Fruit fly (Drosophila melanogaster) whole organism, embryonic: Measurements from ENCODE around the gene Mst57Db.

Experiments
- Bdp1 ChIP-seq: fragments of 200-800 bp; sonication (Bioruptor generic); optimal IDR thresholded peaks from 3 replicates; lab custom pipeline; 2016; ENCODE audit warnings: missing biosample characterization, missing genetic modification characterization
- CG10147 ChIP-seq: fragments of 200-800 bp; sonication (Bioruptor generic); optimal IDR thresholded peaks from 2 replicates; lab custom pipeline; 2019; ENCODE audit warnings: missing biosample characterization, mild to moderate bottlenecking, missing genetic modification characterization, moderate library complexity
- CG11398 ChIP-seq: fragments of 200-800 bp; sonication (Bioruptor generic); optimal IDR thresholded peaks from 2 replicates; lab custom pipeline; 2016; ENCODE audit warnings: missing biosample characterization, missing genetic modification characterization
- CG12104 ChIP-seq: fragments of 200-800 bp; sonication (Bioruptor generic); optimal IDR thresholded peaks from 3 replicates; lab custom pipeline; 2016; ENCODE audit warnings: missing biosample characterization, missing genetic modification characterization
- CG12155 ChIP-seq: fragments of 200-800 bp; sonication (Bioruptor generic); optimal IDR thresholded peaks from 3 replicates; lab custom pipeline; 2016; ENCODE audit warnings: missing biosample characterization, missing genetic modification characterization
- CG1233 ChIP-seq: fragments of 200-800 bp; sonication (Bioruptor generic); optimal IDR thresholded peaks from 4 replicates; lab custom pipeline; 2018; ENCODE audit warnings: missing biosample characterization, mild to moderate bottlenecking, missing genetic modification characterization
- CG13296 ChIP-seq: fragments of 200-800 bp; sonication (Bioruptor generic); optimal IDR thresholded peaks from 3 replicates; lab custom pipeline; 2018; ENCODE audit warnings: missing biosample characterization, mild to moderate bottlenecking, missing genetic modification characterization
- CG16863 ChIP-seq: fragments of 200-800 bp; sonication (Bioruptor generic); optimal IDR thresholded peaks from 3 replicates; lab custom pipeline; 2016; ENCODE audit warnings: missing biosample characterization, missing genetic modification characterization
- CG17829 ChIP-seq: fragments of 200-800 bp; optimal IDR thresholded peaks from 2 replicates; lab custom pipeline; 2019; ENCODE audit warnings: missing biosample characterization, mild to moderate bottlenecking, missing genetic modification characterization, moderate library complexity
- CG17912 ChIP-seq: fragments of 200-800 bp; sonication (Bioruptor generic); optimal IDR thresholded peaks from 2 replicates; lab custom pipeline; 2018; ENCODE audit warnings: missing biosample characterization, mild to moderate bottlenecking, missing genetic modification characterization
- CG18011 ChIP-seq: fragments of 200-800 bp; sonication (Bioruptor generic); optimal IDR thresholded peaks from 2 replicates; lab custom pipeline; 2017; ENCODE audit warnings: missing biosample characterization, missing genetic modification characterization, mild to moderate bottlenecking, moderate library complexity, missing genotype
- CG2712 ChIP-seq: fragments of 200-800 bp; optimal IDR thresholded peaks from 3 replicates; lab custom pipeline; 2019; ENCODE audit warnings: missing biosample characterization, mild to moderate bottlenecking, missing genetic modification characterization, moderate library complexity
- CG31388 ChIP-seq: fragments of 200-800 bp; sonication (Bioruptor generic); optimal IDR thresholded peaks from 2 replicates; lab custom pipeline; 2016; ENCODE audit warnings: missing biosample characterization, missing genetic modification characterization
- CG32772 ChIP-seq: fragments of 200-800 bp; sonication (Bioruptor generic); IDR thresholded peaks from 2 replicates; pipeline ENCODE4 v1.3.6; 2022; ENCODE audit warnings: missing biosample characterization, missing genetic modification characterization
- CG34224 ChIP-seq: fragments of 200-800 bp; sonication (Bioruptor generic); IDR thresholded peaks from 3 replicates; pipeline ENCODE4 v1.3.6; 2022; ENCODE audit warnings: missing biosample characterization, missing genetic modification characterization; ENCODE audit not compliant: partially characterized antibody
- CG3847 ChIP-seq: fragments of 200-800 bp; sonication (Bioruptor generic); IDR thresholded peaks from 2 replicates; pipeline ENCODE4 v1.3.6; 2022; ENCODE audit warnings: missing biosample characterization, missing genetic modification characterization
- CG3995 ChIP-seq: fragments of 200-800 bp; sonication (Bioruptor generic); optimal IDR thresholded peaks from 3 replicates; lab custom pipeline; 2016; ENCODE audit warnings: missing biosample characterization, missing genetic modification characterization
- CG4360 ChIP-seq: fragments of 200-800 bp; sonication (Bioruptor generic); IDR thresholded peaks from 2 replicates; pipeline ENCODE4 v1.3.6; 2022; ENCODE audit warnings: missing biosample characterization, missing genetic modification characterization
- D19B ChIP-seq: fragments of 200-800 bp; sonication (Bioruptor generic); optimal IDR thresholded peaks from 2 replicates; lab custom pipeline; 2017; ENCODE audit warnings: missing biosample characterization, mild to moderate bottlenecking, missing genetic modification characterization
- Dip2 ChIP-seq: fragments of 200-800 bp; sonication (Bioruptor generic); IDR thresholded peaks from 2 replicates; pipeline ENCODE4 v1.3.6; 2022; ENCODE audit warnings: missing biosample characterization, missing genetic modification characterization
- Doc2 ChIP-seq: fragments of 200-800 bp; sonication (Bioruptor generic); IDR thresholded peaks from 2 replicates; pipeline ENCODE4 v1.3.6; 2022; ENCODE audit warnings: missing biosample characterization, missing genetic modification characterization
- Fer3 ChIP-seq: fragments of 200-800 bp; sonication (Bioruptor generic); optimal IDR thresholded peaks from 2 replicates; lab custom pipeline; 2018; ENCODE audit warnings: missing biosample characterization, mild to moderate bottlenecking, missing genetic modification characterization, moderate library complexity
- HHEX ChIP-seq: fragments of 200-800 bp; sonication (Bioruptor generic); optimal IDR thresholded peaks from 3 replicates; lab custom pipeline; 2017; ENCODE audit warnings: missing biosample characterization, mild to moderate bottlenecking, missing genetic modification characterization, missing genetic modification reagents
- HmgZ ChIP-seq: fragments of 200-800 bp; sonication (Bioruptor generic); optimal IDR thresholded peaks from 2 replicates; lab custom pipeline; 2018; ENCODE audit warnings: missing biosample characterization, mild to moderate bottlenecking, missing genetic modification characterization
- Hr51 ChIP-seq, 2 experiments: fragments of 200-800 bp; sonication (Bioruptor generic); optimal IDR thresholded peaks; 2 replicates in 1 of 2; 3 replicates in 1 of 2; lab custom pipeline; 2016 to 2018; ENCODE audit warnings: missing biosample characterization in 2 of 2, missing genetic modification characterization in 2 of 2, mild to moderate bottlenecking in 1 of 2, moderate library complexity in 1 of 2
- Hr78 ChIP-seq, 2 experiments: fragments of 200-800 bp in 1 of 2; fragments of >200 bp in 1 of 2; sonication (Bioruptor generic) in 1 of 2; optimal IDR thresholded peaks; 2 replicates each; lab custom pipeline; 2017 to 2019; ENCODE audit warnings: missing biosample characterization in 2 of 2, missing genetic modification characterization in 2 of 2, mild to moderate bottlenecking in 1 of 2, moderate library complexity in 1 of 2
- Med ChIP-seq: fragments of 200-800 bp; sonication (Bioruptor generic); peaks from one replicate; lab custom pipeline; 2016; ENCODE audit warnings: missing biosample characterization, missing genetic modification characterization, mild to moderate bottlenecking, inconsistent platforms, moderate library complexity
- NK7.1 ChIP-seq: fragments of 200-800 bp; sonication (Bioruptor generic); optimal IDR thresholded peaks from 3 replicates; lab custom pipeline; 2016; ENCODE audit warnings: missing biosample characterization, missing genetic modification characterization
- Oaz ChIP-seq: fragments of 200-800 bp; sonication (Bioruptor generic); IDR thresholded peaks from 2 replicates; pipeline ENCODE4 v1.3.6; 2022; ENCODE audit warnings: missing biosample characterization, missing genetic modification characterization
- Poxn ChIP-seq: fragments of 200-800 bp; sonication (Bioruptor generic); IDR thresholded peaks from 2 replicates; pipeline ENCODE4 v1.3.6; 2022; ENCODE audit warnings: missing biosample characterization, missing genetic modification characterization
- Sox100B ChIP-seq: fragments of 200-800 bp; sonication (Bioruptor generic); optimal IDR thresholded peaks from 3 replicates; lab custom pipeline; 2018; ENCODE audit warnings: missing biosample characterization, mild to moderate bottlenecking, missing genetic modification characterization
- Spps ChIP-seq: fragments of 200-800 bp; sonication (Bioruptor generic); optimal IDR thresholded peaks from 2 replicates; lab custom pipeline; 2018; ENCODE audit warnings: missing biosample characterization, mild to moderate bottlenecking, missing genetic modification characterization
- Sry-β ChIP-seq: fragments of 200-800 bp; sonication (Bioruptor generic); optimal IDR thresholded peaks from 2 replicates; lab custom pipeline; 2018; ENCODE audit warnings: missing biosample characterization, mild to moderate bottlenecking, missing genetic modification characterization, moderate library complexity
- chinmo ChIP-seq: fragments of 200-800 bp; sonication (Bioruptor generic); IDR thresholded peaks from 4 replicates; pipeline ENCODE4 v1.3.6; 2022; ENCODE audit warnings: missing biosample characterization, missing genetic modification characterization; ENCODE audit not compliant: partially characterized antibody
- crp ChIP-seq, 2 experiments: fragments of 200-800 bp; sonication (Bioruptor generic); optimal IDR thresholded peaks; 2 replicates in 1 of 2; 3 replicates in 1 of 2; lab custom pipeline; 2017; ENCODE audit warnings: missing biosample characterization in 2 of 2, missing genetic modification characterization in 2 of 2, mild to moderate bottlenecking in 1 of 2, moderate library complexity in 1 of 2
- en ChIP-seq: fragments of 200-800 bp; sonication (Bioruptor generic); optimal IDR thresholded peaks from 2 replicates; lab custom pipeline; 2016; ENCODE audit warnings: missing biosample characterization, missing genetic modification characterization
- eve ChIP-seq, 2 experiments: fragments of >200 bp; optimal IDR thresholded peaks; 2 replicates each; lab custom pipeline; 2017; ENCODE audit warnings: missing biosample characterization in 2 of 2, missing genetic modification characterization in 2 of 2
- fd64A ChIP-seq: fragments of 200-800 bp; sonication (Bioruptor generic); optimal IDR thresholded peaks from 3 replicates; lab custom pipeline; 2018; ENCODE audit warnings: missing biosample characterization, mild to moderate bottlenecking, missing genetic modification characterization
- gcm ChIP-seq: fragments of 200-800 bp; sonication (Bioruptor generic); optimal IDR thresholded peaks from 2 replicates; lab custom pipeline; 2019; ENCODE audit warnings: missing biosample characterization, mild to moderate bottlenecking, missing genetic modification characterization, moderate library complexity
- jing ChIP-seq: fragments of 200-800 bp; sonication (Bioruptor generic); optimal IDR thresholded peaks from 2 replicates; lab custom pipeline; 2018; ENCODE audit warnings: missing biosample characterization, mild to moderate bottlenecking, missing genetic modification characterization
- kni ChIP-seq: fragments of 200-800 bp; sonication (Bioruptor generic); optimal IDR thresholded peaks from 3 replicates; lab custom pipeline; 2017; ENCODE audit warnings: mild to moderate bottlenecking, missing biosample characterization, missing genetic modification reagents, missing genetic modification characterization
- lab ChIP-seq: fragments of 200-800 bp; sonication (Bioruptor generic); optimal IDR thresholded peaks from 3 replicates; lab custom pipeline; 2017; ENCODE audit warnings: missing biosample characterization, missing genetic modification characterization, mild to moderate bottlenecking, moderate library complexity, missing genetic modification reagents
- mld ChIP-seq: fragments of 200-800 bp; sonication (Bioruptor generic); IDR thresholded peaks from 3 replicates; pipeline ENCODE4 v1.3.6; 2022; ENCODE audit warnings: missing biosample characterization, missing genetic modification characterization; ENCODE audit not compliant: partially characterized antibody
- sc ChIP-seq, 3 experiments: fragments of >200 bp in 2 of 3; fragments of 200-800 bp in 1 of 3; sonication (Bioruptor generic) in 1 of 3; optimal IDR thresholded peaks; 2 replicates in 2 of 3; 3 replicates in 1 of 3; lab custom pipeline; 2017; ENCODE audit warnings: mild to moderate bottlenecking in 1 of 3, missing biosample characterization in 1 of 3, missing genetic modification characterization in 1 of 3, missing genetic modification reagents in 1 of 3
- shn ChIP-seq: fragments of 200-800 bp; sonication (Bioruptor generic); optimal IDR thresholded peaks from 3 replicates; lab custom pipeline; 2016; ENCODE audit warnings: missing biosample characterization, missing genetic modification characterization
- slbo ChIP-seq: fragments of 200-800 bp; sonication (Bioruptor generic); IDR thresholded peaks from 2 replicates; pipeline ENCODE4 v1.3.6; 2022; ENCODE audit warnings: missing biosample characterization, missing genetic modification characterization
- vnd ChIP-seq: fragments of 200-800 bp; sonication (Bioruptor generic); IDR thresholded peaks from 3 replicates; pipeline ENCODE4 v1.3.6; 2022; ENCODE audit warnings: missing biosample characterization, missing genetic modification characterization; ENCODE audit not compliant: partially characterized antibody
- z ChIP-seq: fragments of 200-800 bp; sonication (Bioruptor generic); IDR thresholded peaks from 3 replicates; pipeline ENCODE4 v1.3.6; 2022; ENCODE audit warnings: missing biosample characterization, missing genetic modification characterization
- zfh1 ChIP-seq: fragments of 200-800 bp; sonication (Bioruptor generic); IDR thresholded peaks from 3 replicates; pipeline ENCODE4 v1.3.6; 2022; ENCODE audit warnings: missing biosample characterization, missing genetic modification characterization

Mst57Db gene

dm6 chr3R:25879324-25879766, 48.6 kb upstream of the Mst57Db start (continued):
- TF ChIP-seq sc (optimal IDR thresholded peaks at IDR 0.05; lab: Kevin White, UChicago) (no peak), sc (GFP tag; optimal IDR thresholded peaks at IDR 0.05; lab: Kevin White, UChicago) (peak; percentile 69), kni (GFP tag; lab: Kevin White, UChicago) (no peak), slbo (GFP tag; lab: Robert Waterston, UW) (peak; percentile 83), lab (GFP tag; lab: Kevin White, UChicago) (peak; percentile 79), D19B (peak; percentile 48), HmgZ (tag; lab: Kevin White, UChicago) (peak; percentile 52), NK7.1 (GFP tag; lab: Kevin White, UChicago) (peak; percentile 60), CG18011 (peak; percentile 22), CG1233 (peak; percentile 34), Hr78 (GFP tag; optimal IDR thresholded peaks at IDR 0.05; lab: Kevin White, UChicago) (peak in 1 of 2 experiments; percentile 48), Doc2 (GFP tag; lab: Robert Waterston, UW) (no peak), CG11398 (peak; percentile 13), CG16863 (GFP tag; lab: Kevin White, UChicago) (peak; percentile 63), jing (GFP tag; lab: Kevin White, UChicago) (peak; percentile 63), chinmo (GFP tag; lab: Robert Waterston, UW) (no peak), CG3847 (no peak; the same call in none of the 2 replicates), CG13296 (GFP tag; lab: Kevin White, UChicago) (peak; percentile 62), Hr51 (GFP tag; optimal IDR thresholded peaks at IDR 0.05; lab: Kevin White, UChicago) (peak; percentile 45 to 83), Fer3 (tag; lab: Kevin White, UChicago) (peak; percentile 74), mld (GFP tag; lab: Robert Waterston, UW) (no peak), CG2712 (peak; percentile 88), HHEX (peak; percentile 68), CG17829 (tag; lab: Kevin White, UChicago) (peak; percentile 86), en (GFP tag; lab: Kevin White, UChicago) (no peak), Sry-β (peak; percentile 4), zfh1 (GFP tag; lab: Robert Waterston, UW) (no peak; the same call in 1 of the 3 replicates), CG31388 (no peak), Med (GFP tag; lab: Kevin White, UChicago) (peak; percentile 96), CG4360 (no peak; the same call in 1 of the 2 replicates), Oaz (GFP tag; lab: Robert Waterston, UW) (peak; percentile 63), gcm (peak; percentile 62), CG10147 (GFP tag; lab: Kevin White, UChicago) (peak; percentile 41), Dip2 (GFP tag; lab: Robert Waterston, UW) (no peak), CG32772 (GFP tag; lab: Robert Waterston, UW) (peak; percentile 84), CG3995 (GFP tag; lab: Kevin White, UChicago) (no peak), vnd (GFP tag; lab: Robert Waterston, UW) (no peak), Bdp1 (GFP tag; lab: Kevin White, UChicago) (no peak), Spps (tag; lab: Kevin White, UChicago) (peak; percentile 57), shn (peak; percentile 22), Poxn (GFP tag; lab: Robert Waterston, UW) (no peak), fd64A (peak; percentile 48), z (0 out of 3 replicates have a peak, but pooled peaks have one; percentile 36), Sox100B (GFP tag; lab: Kevin White, UChicago) (peak; percentile 81), crp (GFP tag; optimal IDR thresholded peaks at IDR 0.05; lab: Kevin White, UChicago) (no peak), CG12155 (GFP tag; lab: Kevin White, UChicago) (peak; percentile 50), CG34224 (GFP tag; lab: Robert Waterston, UW) (no peak), CG17912 (GFP tag; lab: Kevin White, UChicago) (no peak), CG12104 (GFP tag; lab: Kevin White, UChicago) (peak; percentile 65), eve (GFP tag; optimal IDR thresholded peaks at IDR 0.05; lab: Kevin White, UChicago) (peak in 1 of 2 experiments; percentile 81)
